Fruit fly (Drosophila melanogaster) whole organism, adult: Measurements from ENCODE around the gene CG32147.

Experiments
- CG11617 ChIP-seq: fragments of 200-800 bp; sonication (Bioruptor generic); optimal IDR thresholded peaks from 2 replicates; lab custom pipeline; 2017; ENCODE audit warnings: mild to moderate bottlenecking, missing biosample characterization, missing genetic modification reagents, missing genetic modification characterization
- CG12768 ChIP-seq: fragments of 200-800 bp; sonication (Bioruptor generic); optimal IDR thresholded peaks from 2 replicates; lab custom pipeline; 2017; ENCODE audit warnings: missing biosample characterization, missing genetic modification characterization, mild to moderate bottlenecking, moderate library complexity, missing genetic modification reagents
- CG14711 ChIP-seq: fragments of 200-800 bp; sonication (Bioruptor generic); optimal IDR thresholded peaks from 2 replicates; lab custom pipeline; 2018; ENCODE audit warnings: missing biosample characterization, mild to moderate bottlenecking, missing genetic modification characterization, moderate library complexity
- CG1620 ChIP-seq: fragments of 200-800 bp; sonication (Bioruptor generic); optimal IDR thresholded peaks from 2 replicates; lab custom pipeline; 2016; ENCODE audit warnings: missing biosample characterization, missing genetic modification characterization
- CG33017 ChIP-seq: fragments of 200-800 bp; sonication (Bioruptor generic); optimal IDR thresholded peaks from 2 replicates; lab custom pipeline; 2018; ENCODE audit warnings: missing biosample characterization, mild to moderate bottlenecking, missing genetic modification characterization, moderate library complexity
- CG5204 ChIP-seq: fragments of 200-800 bp; sonication (Bioruptor generic); optimal IDR thresholded peaks from 2 replicates; lab custom pipeline; 2016; ENCODE audit warnings: missing biosample characterization, missing genetic modification characterization
- CG7045 ChIP-seq: fragments of 200-800 bp; sonication (Bioruptor generic); optimal IDR thresholded peaks from 2 replicates; lab custom pipeline; 2017; ENCODE audit warnings: missing biosample characterization, mild to moderate bottlenecking, missing genetic modification characterization
- CG7101 ChIP-seq: fragments of 200-800 bp; sonication (Bioruptor generic); optimal IDR thresholded peaks from 2 replicates; lab custom pipeline; 2018; ENCODE audit warnings: missing biosample characterization, mild to moderate bottlenecking, missing genetic modification characterization, moderate library complexity
- Clk ChIP-seq: fragments of 200-800 bp; sonication (Bioruptor generic); optimal IDR thresholded peaks from 2 replicates; lab custom pipeline; 2017; ENCODE audit warnings: missing biosample characterization, missing genetic modification characterization
- Crg-1 ChIP-seq: fragments of 200-800 bp; sonication (Bioruptor generic); optimal IDR thresholded peaks from 2 replicates; lab custom pipeline; 2016; ENCODE audit warnings: missing biosample characterization, missing genetic modification characterization
- Hr96 ChIP-seq: fragments of 200-800 bp; sonication (Bioruptor generic); optimal IDR thresholded peaks from 2 replicates; lab custom pipeline; 2016; ENCODE audit warnings: missing biosample characterization, missing genetic modification characterization
- Mnt ChIP-seq: fragments of 200-800 bp; sonication (Bioruptor generic); optimal IDR thresholded peaks from 2 replicates; lab custom pipeline; 2016; ENCODE audit warnings: missing biosample characterization, mild to moderate bottlenecking, missing genetic modification characterization
- bab1 ChIP-seq: fragments of 200-800 bp; sonication (Bioruptor generic); optimal IDR thresholded peaks from 3 replicates; lab custom pipeline; 2019; ENCODE audit warnings: missing biosample characterization, mild to moderate bottlenecking, missing genetic modification characterization, moderate library complexity
- cic ChIP-seq: fragments of 200-800 bp; sonication (Bioruptor generic); optimal IDR thresholded peaks from 2 replicates; lab custom pipeline; 2017; ENCODE audit warnings: missing biosample characterization, mild to moderate bottlenecking, missing genetic modification characterization, moderate library complexity
- cnc ChIP-seq, 2 experiments: fragments of >200 bp; optimal IDR thresholded peaks; 2 replicates each; lab custom pipeline; 2017
- kay ChIP-seq: fragments of 200-800 bp; sonication (Bioruptor generic); peaks from one replicate; lab custom pipeline; 2016; ENCODE audit warnings: missing biosample characterization, missing genetic modification characterization, borderline replicate concordance
- ovo ChIP-seq: fragments of 200-800 bp; sonication (Bioruptor generic); optimal IDR thresholded peaks from 2 replicates; lab custom pipeline; 2016; ENCODE audit warnings: missing biosample characterization, missing genetic modification characterization
- pad ChIP-seq: fragments of 200-800 bp; sonication (Bioruptor generic); optimal IDR thresholded peaks from 3 replicates; lab custom pipeline; 2017; ENCODE audit warnings: missing biosample characterization, missing genetic modification characterization, mild to moderate bottlenecking, moderate library complexity, missing genetic modification reagents
- tj ChIP-seq: fragments of 200-800 bp; sonication (Bioruptor generic); optimal IDR thresholded peaks from 3 replicates; lab custom pipeline; 2017; ENCODE audit warnings: missing biosample characterization, mild to moderate bottlenecking, missing genetic modification characterization, moderate library complexity
- toe ChIP-seq: fragments of 200-800 bp; sonication (Bioruptor generic); optimal IDR thresholded peaks from 2 replicates; lab custom pipeline; 2016; ENCODE audit warnings: missing biosample characterization, missing genetic modification characterization

The CG32147 gene

dm6 chr3L:15136659-15137572, 6.9 kb downstream of the CG32147 start, which contains the start of gene CG12316:
CG12316 (minus strand) TSS chr3L:15136934.
- TF ChIP-seq cnc (optimal IDR thresholded peaks at IDR 0.05; lab: Kevin White, UChicago) (no peak), pad (GFP tag; lab: Kevin White, UChicago) (peak; percentile 62), tj (peak; percentile 60), ovo (GFP tag; lab: Kevin White, UChicago) (peak; percentile 66), CG1620 (peak; percentile 64), Clk (GFP tag; lab: Kevin White, UChicago) (peak; percentile 80), CG14711 (tag; lab: Kevin White, UChicago) (peak; percentile 67), CG7101 (tag; lab: Kevin White, UChicago) (peak; percentile 89), CG11617 (GFP tag; lab: Kevin White, UChicago) (peak; percentile 95), CG33017 (tag; lab: Kevin White, UChicago) (peak; percentile 90), CG5204 (GFP tag; lab: Kevin White, UChicago) (peak; percentile 92), CG12768 (peak; percentile 90), toe (GFP tag; lab: Kevin White, UChicago) (peak; percentile 88), bab1 (GFP tag; lab: Kevin White, UChicago) (peak; percentile 83), kay (no peak), Crg-1 (GFP tag; lab: Kevin White, UChicago) (peak; percentile 73), Hr96 (GFP tag; lab: Kevin White, UChicago) (peak; percentile 95), Mnt (GFP tag; lab: Kevin White, UChicago) (peak; percentile 86), cic (GFP tag; lab: Kevin White, UChicago) (peak; percentile 40), CG7045 (GFP tag; lab: Kevin White, UChicago) (peak; percentile 88)

- TF ChIP-seq CG11617 (GFP tag; lab: Kevin White, UChicago) (no peak), ovo (GFP tag; lab: Kevin White, UChicago) (no peak), cnc (optimal IDR thresholded peaks at IDR 0.05; lab: Kevin White, UChicago) (no peak), Mnt (GFP tag; lab: Kevin White, UChicago) (no peak), CG14711 (tag; lab: Kevin White, UChicago) (no peak), CG5204 (GFP tag; lab: Kevin White, UChicago) (no peak), CG12768 (no peak), CG1620 (no peak)
Measured at dm6 chr3L:15131278-15131677, 12.6 kb downstream of the CG32147 start, which contains the start of gene CG13457. CG13457 (minus strand) TSS chr3L:15131378.

- no peak for TF ChIP-seq Clk (GFP tag; lab: Kevin White, UChicago)
- no peak for TF ChIP-seq bab1 (GFP tag; lab: Kevin White, UChicago)
- TF ChIP-seq ovo (GFP tag; lab: Kevin White, UChicago), result no peak
- TF ChIP-seq Mnt (GFP tag; lab: Kevin White, UChicago), result no peak
- no peak for TF ChIP-seq tj
- no peak for TF ChIP-seq CG12768
- no peak for TF ChIP-seq toe (GFP tag; lab: Kevin White, UChicago)
- TF ChIP-seq pad (GFP tag; lab: Kevin White, UChicago), result no peak
- no peak for TF ChIP-seq kay
Measured at dm6 chr3L:15125717-15126116, 18.1 kb downstream of the CG32147 start.

DNA sequence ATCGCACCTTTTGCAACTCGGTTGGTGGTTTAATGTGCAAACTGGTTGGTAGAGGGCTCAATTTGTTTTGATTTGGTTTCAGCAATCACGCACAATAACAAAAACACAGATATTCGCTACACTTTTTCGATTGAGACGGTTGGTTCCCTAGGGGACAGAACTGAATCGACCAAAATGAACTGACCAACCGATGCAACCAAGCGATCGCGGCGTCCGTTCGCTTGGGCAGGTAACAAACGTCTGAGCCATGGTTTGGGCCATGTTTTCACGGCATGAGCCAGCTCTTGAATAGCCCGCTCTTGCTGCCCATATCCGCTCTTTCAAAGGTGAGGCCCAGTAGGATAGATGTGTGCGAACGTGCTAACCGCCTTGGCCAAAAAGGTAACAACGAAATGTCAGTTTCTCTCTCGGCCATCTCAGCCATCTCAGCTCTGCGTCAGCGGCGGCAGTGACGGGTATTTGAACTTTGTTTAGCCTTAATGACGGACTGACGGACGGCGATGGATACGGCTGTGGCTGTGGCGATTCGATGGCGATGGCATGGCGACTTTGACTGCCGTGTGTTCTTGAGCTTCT, 18.7 kb downstream of the CG32147 start, which contains the start of gene CG16959:
Gene CG16959 (minus strand): TSS at position 245 of the 576 bp plus-strand sequence.
- TF ChIP-seq cic (GFP tag; lab: Kevin White, UChicago) (no peak), kay (no peak), CG1620 (no peak), CG14711 (tag; lab: Kevin White, UChicago) (no peak), bab1 (GFP tag; lab: Kevin White, UChicago) (no peak), toe (GFP tag; lab: Kevin White, UChicago) (no peak), CG11617 (GFP tag; lab: Kevin White, UChicago) (no peak), CG33017 (tag; lab: Kevin White, UChicago) (no peak), Mnt (GFP tag; lab: Kevin White, UChicago) (no peak), Crg-1 (GFP tag; lab: Kevin White, UChicago) (no peak), CG7101 (tag; lab: Kevin White, UChicago) (no peak), Hr96 (GFP tag; lab: Kevin White, UChicago) (no peak), tj (no peak), CG7045 (GFP tag; lab: Kevin White, UChicago) (no peak), cnc (optimal IDR thresholded peaks at IDR 0.05; lab: Kevin White, UChicago) (no peak), CG5204 (GFP tag; lab: Kevin White, UChicago) (no peak), ovo (GFP tag; lab: Kevin White, UChicago) (no peak)

DNA sequence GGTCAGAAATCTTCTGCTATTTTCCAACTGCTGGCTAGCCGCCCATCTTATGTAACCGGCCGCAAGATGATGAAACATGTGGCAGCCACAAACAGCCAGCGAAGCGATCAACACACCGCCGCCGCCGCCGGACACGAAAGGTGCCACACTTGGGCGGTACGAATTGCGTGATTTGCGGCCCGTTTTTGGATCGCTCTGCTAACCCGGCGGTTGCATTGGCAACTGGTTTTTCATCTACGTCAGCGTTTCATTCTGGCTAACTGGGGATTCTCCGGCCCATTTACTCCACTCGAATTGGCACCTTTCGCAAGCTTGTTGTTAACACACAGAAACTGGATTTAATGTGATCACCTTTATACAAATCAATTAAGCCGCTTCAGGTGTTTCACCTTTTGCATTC, 20.1 kb downstream of the CG32147 start:
- peak; percentile 14 for TF ChIP-seq tj
- no peak for TF ChIP-seq CG14711 (tag; lab: Kevin White, UChicago)
- no peak for TF ChIP-seq CG12768
- no peak for TF ChIP-seq Hr96 (GFP tag; lab: Kevin White, UChicago)

dm6 chr3L:15121272-15121671, 22.6 kb downstream of the CG32147 start, which contains the start of gene CG32847:
CG32847 (plus strand) TSS chr3L:15121572.
- TF ChIP-seq kay (no peak), Crg-1 (GFP tag; lab: Kevin White, UChicago) (no peak), Clk (GFP tag; lab: Kevin White, UChicago) (no peak), pad (GFP tag; lab: Kevin White, UChicago) (no peak), tj (no peak), CG14711 (tag; lab: Kevin White, UChicago) (no peak)
